Fruit fly (Drosophila melanogaster) whole organism, embryonic: ENCODE measurements around the gene fz.

Experiments used
- ATbp ChIP-seq: fragments of 200-800 bp; sonication (Bioruptor generic); optimal IDR thresholded peaks from 2 replicates; lab custom pipeline; 2017; ENCODE audit warnings: missing biosample characterization, mild to moderate bottlenecking, missing genetic modification characterization, missing genetic modification reagents
- Adf1 ChIP-seq: fragments of 200-800 bp; sonication (Bioruptor generic); IDR thresholded peaks from 2 replicates; pipeline ENCODE4 v1.3.6; 2022; ENCODE audit warnings: missing biosample characterization, missing genetic modification characterization
- Aef1 ChIP-seq: fragments of 200-800 bp; sonication (Bioruptor generic); IDR thresholded peaks from 3 replicates; pipeline ENCODE4 v1.3.6; 2022; ENCODE audit warnings: missing biosample characterization, missing genetic modification characterization
- CG10147 ChIP-seq: fragments of 200-800 bp; sonication (Bioruptor generic); optimal IDR thresholded peaks from 2 replicates; lab custom pipeline; 2019; ENCODE audit warnings: missing biosample characterization, mild to moderate bottlenecking, missing genetic modification characterization, moderate library complexity
- CG12219 ChIP-seq: fragments of 200-800 bp; sonication (Bioruptor generic); optimal IDR thresholded peaks from 3 replicates; lab custom pipeline; 2018; ENCODE audit warnings: missing biosample characterization, mild to moderate bottlenecking, missing genetic modification characterization
- CG12299 ChIP-seq: fragments of 200-800 bp; sonication (Bioruptor generic); optimal IDR thresholded peaks from 2 replicates; lab custom pipeline; 2018; ENCODE audit warnings: missing biosample characterization, mild to moderate bottlenecking, missing genetic modification characterization
- CG12391 ChIP-seq: fragments of 200-800 bp; sonication (Bioruptor generic); optimal IDR thresholded peaks from 3 replicates; lab custom pipeline; 2018; ENCODE audit warnings: missing biosample characterization, mild to moderate bottlenecking, missing genetic modification characterization, moderate library complexity
- CG13424 ChIP-seq: fragments of 200-800 bp; sonication (Bioruptor generic); optimal IDR thresholded peaks from 2 replicates; lab custom pipeline; 2019; ENCODE audit warnings: missing biosample characterization, mild to moderate bottlenecking, missing genetic modification characterization, moderate library complexity
- CG14860 ChIP-seq: fragments of 200-800 bp; sonication (Bioruptor generic); IDR thresholded peaks from 3 replicates; pipeline ENCODE4 v1.3.6; 2022; ENCODE audit warnings: missing biosample characterization, missing genetic modification characterization; ENCODE audit not compliant: partially characterized antibody
- CG17186 ChIP-seq: fragments of 200-800 bp; sonication (Bioruptor generic); optimal IDR thresholded peaks from 3 replicates; lab custom pipeline; 2017; ENCODE audit warnings: missing biosample characterization, missing genetic modification reagents, missing genetic modification characterization
- CG18011 ChIP-seq: fragments of 200-800 bp; sonication (Bioruptor generic); optimal IDR thresholded peaks from 2 replicates; lab custom pipeline; 2017; ENCODE audit warnings: missing biosample characterization, missing genetic modification characterization, mild to moderate bottlenecking, moderate library complexity, missing genotype
- CG18619 ChIP-seq: fragments of 200-800 bp; sonication (Bioruptor generic); optimal IDR thresholded peaks from 3 replicates; lab custom pipeline; 2017; ENCODE audit warnings: missing biosample characterization, mild to moderate bottlenecking, missing genetic modification characterization
- CG2199 ChIP-seq: fragments of 200-800 bp; sonication (Bioruptor generic); IDR thresholded peaks from 3 replicates; pipeline ENCODE4 v1.3.6; 2022; ENCODE audit warnings: missing biosample characterization, missing genetic modification characterization
- CG31224 ChIP-seq: fragments of 200-800 bp; sonication (Bioruptor generic); IDR thresholded peaks from 2 replicates; pipeline ENCODE4 v1.3.6; 2022; ENCODE audit warnings: missing biosample characterization, missing genetic modification characterization
- CG32772 ChIP-seq: fragments of 200-800 bp; sonication (Bioruptor generic); IDR thresholded peaks from 2 replicates; pipeline ENCODE4 v1.3.6; 2022; ENCODE audit warnings: missing biosample characterization, missing genetic modification characterization
- CG4730 ChIP-seq: fragments of 200-800 bp; sonication (Bioruptor generic); IDR thresholded peaks from 2 replicates; pipeline ENCODE4 v1.3.6; 2022; ENCODE audit warnings: missing biosample characterization, missing genetic modification characterization
- CG7928 ChIP-seq: fragments of 200-800 bp; sonication (Bioruptor generic); optimal IDR thresholded peaks from 2 replicates; lab custom pipeline; 2017; ENCODE audit warnings: missing biosample characterization, mild to moderate bottlenecking, missing genetic modification characterization
- CG7987 ChIP-seq: fragments of 200-800 bp; sonication (Bioruptor generic); optimal IDR thresholded peaks from 2 replicates; lab custom pipeline; 2018; ENCODE audit warnings: missing biosample characterization, mild to moderate bottlenecking, missing genetic modification characterization, moderate library complexity
- Ets97D ChIP-seq: fragments of 200-800 bp; sonication (Bioruptor generic); optimal IDR thresholded peaks from 3 replicates; lab custom pipeline; 2016; ENCODE audit warnings: missing biosample characterization, missing genetic modification characterization
- HLH4C ChIP-seq: fragments of 200-800 bp; sonication (Bioruptor generic); IDR thresholded peaks from 3 replicates; pipeline ENCODE4 v1.3.6; 2022; ENCODE audit warnings: missing biosample characterization, missing genetic modification characterization; ENCODE audit not compliant: partially characterized antibody
- HLHmδ ChIP-seq: fragments of 200-800 bp; sonication (Bioruptor generic); optimal IDR thresholded peaks from 2 replicates; lab custom pipeline; 2018; ENCODE audit warnings: missing biosample characterization, mild to moderate bottlenecking, missing genetic modification characterization, moderate library complexity
- Hmx ChIP-seq: fragments of 200-800 bp; sonication (Bioruptor generic); optimal IDR thresholded peaks from 2 replicates; lab custom pipeline; 2016; ENCODE audit warnings: missing biosample characterization, missing genetic modification characterization
- Hr3 ChIP-seq: fragments of 200-800 bp; sonication (Bioruptor generic); optimal IDR thresholded peaks from 3 replicates; lab custom pipeline; 2016; ENCODE audit warnings: missing biosample characterization, missing genetic modification characterization
- Meics ChIP-seq: fragments of 200-800 bp; sonication (Bioruptor generic); optimal IDR thresholded peaks from 2 replicates; lab custom pipeline; 2017; ENCODE audit warnings: missing biosample characterization, mild to moderate bottlenecking, missing genetic modification characterization
- Opbp ChIP-seq: fragments of 200-800 bp; sonication (Bioruptor generic); IDR thresholded peaks from 3 replicates; pipeline ENCODE4 v1.3.6; 2022; ENCODE audit warnings: missing biosample characterization, missing genetic modification characterization; ENCODE audit not compliant: partially characterized antibody
- TFAM ChIP-seq: fragments of 200-800 bp; sonication (Bioruptor generic); optimal IDR thresholded peaks from 2 replicates; lab custom pipeline; 2017; ENCODE audit warnings: missing biosample characterization, missing genetic modification characterization, inconsistent platforms
- Trl ChIP-seq, 3 experiments: fragments of >200 bp in 2 of 3; fragments of 200-800 bp in 1 of 3; sonication (Bioruptor generic) in 1 of 3; optimal IDR thresholded peaks; 2 replicates in 1 of 3; 3 replicates in 2 of 3; lab custom pipeline; 2016 to 2017; ENCODE audit warnings: missing biosample characterization in 1 of 3, missing genetic modification characterization in 1 of 3
- bab2 ChIP-seq: fragments of 200-800 bp; sonication (Bioruptor generic); optimal IDR thresholded peaks from 2 replicates; lab custom pipeline; 2016; ENCODE audit warnings: missing biosample characterization, missing genetic modification characterization
- chif ChIP-seq, 2 experiments: fragments of 200-800 bp; sonication (Bioruptor generic); optimal IDR thresholded peaks; 3 replicates each; lab custom pipeline; 2016; ENCODE audit warnings: missing biosample characterization in 2 of 2, missing genetic modification characterization in 2 of 2
- corto ChIP-seq: fragments of 200-800 bp; sonication (Bioruptor generic); optimal IDR thresholded peaks from 2 replicates; lab custom pipeline; 2016; ENCODE audit warnings: missing biosample characterization, mild to moderate bottlenecking, missing genetic modification characterization, moderate library complexity
- croc ChIP-seq: fragments of 200-800 bp; sonication (Bioruptor generic); conservative IDR thresholded peaks from 3 replicates; pipeline ENCODE4 v1.3.6; 2022; ENCODE audit warnings: missing biosample characterization, missing genetic modification characterization
- danr ChIP-seq: fragments of 200-800 bp; sonication (Bioruptor generic); IDR thresholded peaks from 2 replicates; pipeline ENCODE4 v1.3.6; 2022; ENCODE audit warnings: missing biosample characterization, missing genetic modification characterization
- exex ChIP-seq: fragments of 200-800 bp; sonication (Bioruptor generic); optimal IDR thresholded peaks from 4 replicates; lab custom pipeline; 2018; ENCODE audit warnings: missing biosample characterization, mild to moderate bottlenecking, missing genetic modification characterization, moderate library complexity
- gce ChIP-seq: fragments of 200-800 bp; sonication (Bioruptor generic); IDR thresholded peaks from 3 replicates; pipeline ENCODE4 v1.3.6; 2022; ENCODE audit warnings: missing biosample characterization, missing genetic modification characterization
- gt ChIP-seq: fragments of 200-800 bp; sonication (Bioruptor generic); IDR thresholded peaks from 2 replicates; pipeline ENCODE4 v1.3.6; 2022; ENCODE audit warnings: missing biosample characterization, missing genetic modification characterization
- ham ChIP-seq: fragments of 200-800 bp; sonication (Bioruptor generic); IDR thresholded peaks from 2 replicates; pipeline ENCODE4 v1.3.6; 2022; ENCODE audit warnings: missing biosample characterization, missing genetic modification characterization
- kah ChIP-seq: fragments of 200-800 bp; sonication (Bioruptor generic); optimal IDR thresholded peaks from 2 replicates; lab custom pipeline; 2018; ENCODE audit warnings: missing biosample characterization, mild to moderate bottlenecking, missing genetic modification characterization
- kay ChIP-seq: fragments of 200-800 bp; sonication (Bioruptor generic); optimal IDR thresholded peaks from 2 replicates; lab custom pipeline; 2016; ENCODE audit warnings: missing biosample characterization, missing genetic modification characterization
- klu ChIP-seq: fragments of 200-800 bp; sonication (Bioruptor generic); IDR thresholded peaks from 2 replicates; pipeline ENCODE4 v1.3.6; 2022; ENCODE audit warnings: missing biosample characterization, missing genetic modification characterization
- maf-S ChIP-seq: fragments of 200-800 bp; sonication (Bioruptor generic); optimal IDR thresholded peaks from 2 replicates; lab custom pipeline; 2016; ENCODE audit warnings: missing biosample characterization, missing genetic modification characterization
- nmo ChIP-seq: fragments of 200-800 bp; sonication (Bioruptor generic); optimal IDR thresholded peaks from 2 replicates; lab custom pipeline; 2018; ENCODE audit warnings: missing biosample characterization, mild to moderate bottlenecking, missing genetic modification characterization, moderate library complexity
- oc ChIP-seq: fragments of 200-800 bp; sonication (Bioruptor generic); optimal IDR thresholded peaks from 2 replicates; lab custom pipeline; 2018; ENCODE audit warnings: missing biosample characterization, mild to moderate bottlenecking, missing genetic modification characterization, moderate library complexity
- pb ChIP-seq: fragments of 200-800 bp; sonication (Bioruptor generic); optimal IDR thresholded peaks from 3 replicates; lab custom pipeline; 2016; ENCODE audit warnings: missing biosample characterization, missing genetic modification characterization
- pnt ChIP-seq: fragments of 200-800 bp; sonication (Bioruptor generic); optimal IDR thresholded peaks from 3 replicates; lab custom pipeline; 2016; ENCODE audit warnings: missing biosample characterization, missing genetic modification characterization
- ranshi ChIP-seq: fragments of 200-800 bp; sonication (Bioruptor generic); IDR thresholded peaks from 2 replicates; pipeline ENCODE4 v1.3.6; 2022; ENCODE audit warnings: missing biosample characterization, missing genetic modification characterization
- sens-2 ChIP-seq: fragments of 200-800 bp; sonication (Bioruptor generic); IDR thresholded peaks from 2 replicates; pipeline ENCODE4 v1.3.6; 2022; ENCODE audit warnings: missing biosample characterization, missing genetic modification characterization
- sug ChIP-seq: fragments of 200-800 bp; optimal IDR thresholded peaks from 2 replicates; lab custom pipeline; 2019; ENCODE audit warnings: missing biosample characterization, mild to moderate bottlenecking, missing genetic modification characterization, moderate library complexity
- twi ChIP-seq: fragments of 200-800 bp; optimal IDR thresholded peaks from 2 replicates; lab custom pipeline; 2019; ENCODE audit warnings: missing biosample characterization, mild to moderate bottlenecking, missing genetic modification characterization, moderate library complexity
- wdn ChIP-seq: fragments of 200-800 bp; sonication (Bioruptor generic); IDR thresholded peaks from 2 replicates; pipeline ENCODE4 v1.3.6; 2022; ENCODE audit warnings: missing biosample characterization, missing genetic modification characterization

fz gene

DNA sequence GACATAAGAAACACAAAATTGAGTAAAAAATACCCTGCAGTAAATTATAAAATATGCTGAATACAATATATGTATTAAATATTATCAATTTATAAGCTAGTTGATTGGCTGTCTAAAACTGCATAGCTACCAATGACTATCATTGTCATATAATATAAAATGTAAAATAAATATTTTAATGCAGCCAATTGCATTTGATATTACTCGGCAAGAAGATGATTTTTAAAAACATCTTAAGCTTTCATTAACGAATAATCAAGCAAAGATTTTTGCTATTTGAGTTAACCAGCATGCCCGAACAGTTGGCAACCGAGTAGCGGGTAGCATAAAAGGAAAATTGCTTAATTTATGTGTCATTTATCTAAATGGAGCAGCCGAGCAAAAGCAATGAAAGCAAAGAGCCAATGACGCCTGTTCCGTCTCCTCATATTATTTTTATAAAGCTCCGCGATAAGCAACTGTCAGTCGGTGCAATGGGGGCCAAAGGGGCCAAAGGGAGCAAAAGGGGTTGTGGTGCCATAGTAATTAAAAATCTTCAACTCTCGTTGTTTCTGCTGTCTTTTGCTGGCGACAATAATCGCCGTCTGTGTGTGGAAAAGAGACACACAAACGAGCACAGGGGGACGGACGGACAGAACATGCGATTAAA lies 89.1 kb downstream of the fz start (continued):
- TF ChIP-seq CG12299 (no peak), Hmx (GFP tag; lab: Kevin White, UChicago) (no peak), CG12391 (tag; lab: Kevin White, UChicago) (peak; percentile 41), ranshi (GFP tag; lab: Robert Waterston, UW) (0 out of 2 replicates have a peak, but pooled peaks have one; percentile 14), CG31224 (GFP tag; lab: Robert Waterston, UW) (no peak), pb (GFP tag; lab: Kevin White, UChicago) (no peak), CG12219 (GFP tag; lab: Kevin White, UChicago) (no peak), exex (tag; lab: Kevin White, UChicago) (no peak), chif (GFP tag; optimal IDR thresholded peaks at IDR 0.05; lab: Kevin White, UChicago) (no peak), Ets97D (GFP tag; lab: Kevin White, UChicago) (no peak), Hr3 (GFP tag; lab: Kevin White, UChicago) (peak; percentile 37), danr (0 out of 2 replicates have a peak, but pooled peaks have one; percentile 7), CG18619 (GFP tag; lab: Kevin White, UChicago) (peak; percentile 7), CG14860 (GFP tag; lab: Robert Waterston, UW) (no peak), oc (tag; lab: Kevin White, UChicago) (no peak), CG17186 (GFP tag; lab: Kevin White, UChicago) (no peak), Adf1 (GFP tag; lab: Robert Waterston, UW) (no peak), HLH4C (GFP tag; lab: Robert Waterston, UW) (no peak), nmo (GFP tag; lab: Kevin White, UChicago) (peak; percentile 71), klu (GFP tag; lab: Robert Waterston, UW) (no peak), CG2199 (GFP tag; lab: Robert Waterston, UW) (peak; percentile 77; the same call in 1 of the 3 replicates), CG4730 (GFP tag; lab: Robert Waterston, UW) (no peak; the same call in 1 of the 2 replicates), corto (GFP tag; lab: Kevin White, UChicago) (no peak), ATbp (GFP tag; lab: Kevin White, UChicago) (peak; percentile 22), croc (no peak; the same call in 2 of the 3 replicates), bab2 (GFP tag; lab: Kevin White, UChicago) (no peak), kah (GFP tag; lab: Kevin White, UChicago) (no peak), CG18011 (GFP tag; lab: Kevin White, UChicago) (no peak), CG10147 (GFP tag; lab: Kevin White, UChicago) (peak; percentile 9), CG7987 (GFP tag; lab: Kevin White, UChicago) (no peak), Trl (optimal IDR thresholded peaks at IDR 0.05; lab: Kevin White, UChicago) (no peak), Trl (GFP tag; optimal IDR thresholded peaks at IDR 0.05; lab: Kevin White, UChicago) (no peak), CG32772 (GFP tag; lab: Robert Waterston, UW) (no peak), CG13424 (tag; lab: Kevin White, UChicago) (peak; percentile 55), kay (no peak), TFAM (GFP tag; lab: Kevin White, UChicago) (no peak), Meics (GFP tag; lab: Kevin White, UChicago) (peak; percentile 38), gt (no peak), twi (tag; lab: Kevin White, UChicago) (no peak), wdn (GFP tag; lab: Robert Waterston, UW) (no peak), maf-S (GFP tag; lab: Kevin White, UChicago) (no peak), ham (GFP tag; lab: Robert Waterston, UW) (no peak), pnt (no peak), gce (GFP tag; lab: Robert Waterston, UW) (0 out of 3 replicates have a peak, but pooled peaks have one; percentile 34), Opbp (no peak), sug (tag; lab: Kevin White, UChicago) (no peak), CG7928 (no peak), sens-2 (GFP tag; lab: Robert Waterston, UW) (no peak), Aef1 (GFP tag; lab: Robert Waterston, UW) (0 out of 3 replicates have a peak, but pooled peaks have one; percentile 21), HLHmδ (GFP tag; lab: Kevin White, UChicago) (no peak)
